Worm (Caenorhabditis elegans): ENCODE data around the gene R07B1.7.

Gene R07B1.7

ce11 chrX:9848214-9848789, 20.6 kb upstream of the R07B1.7 start:
- TF ChIP-seq nhr-11 (tag; optimal IDR thresholded peaks at IDR 0.05) (no peak), pax-1 (tag; optimal IDR thresholded peaks at IDR 0.05) (no peak), ceh-30 (tag; optimal IDR thresholded peaks at IDR 0.05) (no peak), che-1 (tag; optimal IDR thresholded peaks at IDR 0.05) (no peak), gmeb-2 (tag; optimal IDR thresholded peaks at IDR 0.05) (no peak), eyg-1 (tag; optimal IDR thresholded peaks at IDR 0.05) (no peak), ceh-19 (GFP tag; optimal IDR thresholded peaks at IDR 0.05) (no peak)

DNA sequence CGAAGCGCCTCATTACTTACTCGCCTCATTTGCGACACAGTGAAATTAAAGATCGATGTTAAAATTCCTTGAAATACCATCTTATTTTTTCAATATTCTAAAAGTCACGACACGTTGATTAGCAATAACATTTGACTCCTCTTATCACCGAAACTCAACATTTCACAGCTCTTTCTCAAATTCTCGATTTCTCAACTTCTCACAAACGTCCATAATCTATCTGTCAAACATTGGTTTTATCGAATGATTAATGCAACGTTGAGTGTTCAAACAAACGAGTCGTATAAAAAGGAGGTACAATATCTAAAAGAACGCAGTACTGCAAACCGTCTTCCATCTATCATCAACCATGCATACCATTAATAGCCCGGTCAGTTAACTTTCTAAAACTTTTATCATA, 18.7 kb upstream of the R07B1.7 start, which contains the start of gene lec-8:
Gene lec-8 (plus strand): TSS at position 314 of the 400 bp plus-strand sequence.
- TF ChIP-seq ref-2 (tag; optimal IDR thresholded peaks at IDR 0.05), result no peak
- TF ChIP-seq nhr-232 (tag; optimal IDR thresholded peaks at IDR 0.05), result no peak
- TF ChIP-seq elt-4 (tag; optimal IDR thresholded peaks at IDR 0.05), result no peak
- TF ChIP-seq dmd-4 (tag; optimal IDR thresholded peaks at IDR 0.05; ENCODE audit: borderline replicate concordance), result no peak
- no peak for TF ChIP-seq tbx-7 (tag; optimal IDR thresholded peaks at IDR 0.05)
- no peak for TF ChIP-seq ceh-19 (GFP tag; optimal IDR thresholded peaks at IDR 0.05)
- TF ChIP-seq eyg-1 (tag; optimal IDR thresholded peaks at IDR 0.05), result no peak
- TF ChIP-seq fax-1 (tag; optimal IDR thresholded peaks at IDR 0.05), result no peak
- TF ChIP-seq ceh-2 (tag; optimal IDR thresholded peaks at IDR 0.05), result no peak
- no peak for TF ChIP-seq ceh-45 (GFP tag; IDR thresholded peaks at IDR 0.05)
- TF ChIP-seq pha-2 (tag; optimal IDR thresholded peaks at IDR 0.05), result no peak

- no peak for TF ChIP-seq sox-2 (GFP tag; IDR thresholded peaks at IDR 0.05)
- TF ChIP-seq zip-5 (tag; optimal IDR thresholded peaks at IDR 0.05), result no peak
Observed at ce11 chrX:9851745-9852330, 17.1 kb upstream of the R07B1.7 start, which contains the start of gene lec-7. Gene lec-7 (plus strand): TSS chrX:9852041.

DNA sequence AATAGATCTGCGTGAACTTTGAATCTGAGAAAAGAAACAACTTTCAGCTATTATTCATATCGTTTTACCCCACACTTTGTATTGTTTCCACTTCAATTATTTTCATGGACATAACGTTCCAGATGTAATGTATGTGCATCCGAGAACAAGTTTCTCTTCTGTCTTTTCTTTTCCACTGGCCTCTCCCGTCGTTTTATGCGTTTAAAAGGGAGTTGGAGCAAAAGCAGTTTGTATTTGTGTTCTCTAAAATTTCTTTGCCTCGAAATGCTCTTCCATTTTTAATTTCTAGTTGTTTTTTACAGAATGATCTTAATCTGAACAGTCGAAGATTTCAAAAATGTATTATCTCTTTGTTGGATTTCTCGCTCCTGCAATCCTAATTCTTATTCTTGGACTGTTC, 12.3 kb upstream of the R07B1.7 start, which contains the start of gene R07B1.11:
Gene R07B1.11 (plus strand): TSS at position 301 of the 400 bp plus-strand sequence.
- TF ChIP-seq dve-1 (tag; optimal IDR thresholded peaks at IDR 0.05) (no peak), elt-4 (tag; optimal IDR thresholded peaks at IDR 0.05) (no peak), ceh-19 (GFP tag; optimal IDR thresholded peaks at IDR 0.05) (no peak), fkh-10 (GFP tag; optimal IDR thresholded peaks at IDR 0.05) (no peak), fkh-6 (tag; optimal IDR thresholded peaks at IDR 0.05) (no peak), K02D7.2 (tag; optimal IDR thresholded peaks at IDR 0.05) (no peak), pax-1 (tag; optimal IDR thresholded peaks at IDR 0.05) (no peak)

DNA sequence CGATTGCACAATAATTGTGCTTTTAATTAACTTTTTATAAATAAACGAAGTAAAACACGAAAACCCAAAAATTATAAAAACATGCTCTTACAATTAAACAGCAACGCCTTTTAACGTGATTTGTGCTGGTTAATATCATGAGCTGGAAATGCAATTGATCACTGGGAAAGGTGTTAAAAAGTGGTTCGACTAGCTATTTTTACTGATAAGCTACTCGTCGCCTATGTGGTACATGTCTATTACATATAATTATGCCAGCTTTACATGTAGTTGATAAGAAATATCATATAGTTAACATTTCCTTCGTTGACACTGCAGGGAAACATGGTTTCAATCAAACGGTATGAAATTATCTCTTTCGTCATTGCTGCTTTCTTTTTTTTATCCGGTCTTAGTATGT, 10.9 kb upstream of the R07B1.7 start, which contains the start of gene scav-5:
Gene scav-5 (plus strand): TSS at position 297 of the 400 bp plus-strand sequence.
- TF ChIP-seq pha-2 (tag; optimal IDR thresholded peaks at IDR 0.05), result no peak
- TF ChIP-seq ref-2 (tag; optimal IDR thresholded peaks at IDR 0.05), result no peak
- TF ChIP-seq syd-9 (tag; optimal IDR thresholded peaks at IDR 0.05), result no peak
- TF ChIP-seq unc-55 (GFP tag; optimal IDR thresholded peaks at IDR 0.05), result no peak
- no peak for TF ChIP-seq Y22D7AL.16 (tag; optimal IDR thresholded peaks at IDR 0.05)
- TF ChIP-seq C38D4.7 (GFP tag; optimal IDR thresholded peaks at IDR 0.05), result no peak
- TF ChIP-seq ceh-31 (tag; optimal IDR thresholded peaks at IDR 0.05), result no peak

ce11 chrX:9862916-9863624, 5.8 kb upstream of the R07B1.7 start, which contains the start of the genes gst-36 and R07B1.5:
Gene gst-36 (minus strand): TSS chrX:9862960.
Gene R07B1.5 (plus strand): TSS chrX:9863580.
- no peak for TF ChIP-seq sox-2 (GFP tag; IDR thresholded peaks at IDR 0.05)
- TF ChIP-seq ceh-31 (tag; optimal IDR thresholded peaks at IDR 0.05), result no peak
- TF ChIP-seq tbx-7 (tag; optimal IDR thresholded peaks at IDR 0.05), result no peak
- peak; percentile 56 for TF ChIP-seq elt-2 (tag; optimal IDR thresholded peaks at IDR 0.05)
- no peak for TF ChIP-seq zip-5 (tag; optimal IDR thresholded peaks at IDR 0.05)

Measured in whole organism, late embryonic.